Fruit fly (Drosophila melanogaster): ENCODE data around the gene Aladin.

Gene Aladin

dm6 chrX:9305735-9306134 is 32.5 kb downstream of the Aladin start:
- TF ChIP-seq Nf-YC (tag; optimal IDR thresholded peaks at IDR 0.05), result peak; percentile 95
- 0 out of 2 replicates have a peak, but pooled peaks have one; percentile 20 for TF ChIP-seq CG13287 (GFP tag; IDR thresholded peaks at IDR 0.05; ENCODE audit: partially characterized antibody)
- TF ChIP-seq Deaf1 (tag; optimal IDR thresholded peaks at IDR 0.05), result peak; percentile 63
- TF ChIP-seq unc-4 (GFP tag; IDR thresholded peaks at IDR 0.05; ENCODE audit: partially characterized antibody), result 0 out of 2 replicates have a peak, but pooled peaks have one; percentile 20
- TF ChIP-seq corto (GFP tag; optimal IDR thresholded peaks at IDR 0.05), result peak; percentile 13
- TF ChIP-seq Jarid2 (GFP tag; optimal IDR thresholded peaks at IDR 0.05), result peak; percentile 3
- TF ChIP-seq Rfx (GFP tag; IDR thresholded peaks at IDR 0.05), result no peak
- TF ChIP-seq nom (GFP tag; optimal IDR thresholded peaks at IDR 0.05), result peak; percentile 97
- TF ChIP-seq pb (GFP tag; optimal IDR thresholded peaks at IDR 0.05), result no peak
- TF ChIP-seq klu (GFP tag; IDR thresholded peaks at IDR 0.05), result no peak
- peak in 1 of 2 experiments; percentile 91 for TF ChIP-seq bsh (GFP tag; optimal IDR thresholded peaks at IDR 0.05)
- TF ChIP-seq lbe (GFP tag; optimal IDR thresholded peaks at IDR 0.05), result peak; percentile 8
- no peak for TF ChIP-seq CG14860 (GFP tag; IDR thresholded peaks at IDR 0.05; ENCODE audit: partially characterized antibody)
- 0 out of 4 replicates have a peak, but pooled peaks have one; percentile 16 for TF ChIP-seq chinmo (GFP tag; IDR thresholded peaks at IDR 0.05; ENCODE audit: partially characterized antibody)
- TF ChIP-seq Nf-YB (GFP tag; optimal IDR thresholded peaks at IDR 0.05), result peak; percentile 93
- no peak for TF ChIP-seq CG7271 (tag; optimal IDR thresholded peaks at IDR 0.05)
- peak; percentile 96 for TF ChIP-seq CG3163 (GFP tag; optimal IDR thresholded peaks at IDR 0.05)
- peak; percentile 98 for TF ChIP-seq Drgx (GFP tag; IDR thresholded peaks at IDR 0.05)
- no peak for TF ChIP-seq ATbp (GFP tag; optimal IDR thresholded peaks at IDR 0.05)
- peak; percentile 79 for TF ChIP-seq sqz (GFP tag; optimal IDR thresholded peaks at IDR 0.05)
- peak; percentile 82 to 98 for TF ChIP-seq Trl (optimal IDR thresholded peaks at IDR 0.05)
- no peak for TF ChIP-seq Trl (GFP tag; optimal IDR thresholded peaks at IDR 0.05)
- peak; percentile 34 for TF ChIP-seq yki (optimal IDR thresholded peaks at IDR 0.05)

DNA sequence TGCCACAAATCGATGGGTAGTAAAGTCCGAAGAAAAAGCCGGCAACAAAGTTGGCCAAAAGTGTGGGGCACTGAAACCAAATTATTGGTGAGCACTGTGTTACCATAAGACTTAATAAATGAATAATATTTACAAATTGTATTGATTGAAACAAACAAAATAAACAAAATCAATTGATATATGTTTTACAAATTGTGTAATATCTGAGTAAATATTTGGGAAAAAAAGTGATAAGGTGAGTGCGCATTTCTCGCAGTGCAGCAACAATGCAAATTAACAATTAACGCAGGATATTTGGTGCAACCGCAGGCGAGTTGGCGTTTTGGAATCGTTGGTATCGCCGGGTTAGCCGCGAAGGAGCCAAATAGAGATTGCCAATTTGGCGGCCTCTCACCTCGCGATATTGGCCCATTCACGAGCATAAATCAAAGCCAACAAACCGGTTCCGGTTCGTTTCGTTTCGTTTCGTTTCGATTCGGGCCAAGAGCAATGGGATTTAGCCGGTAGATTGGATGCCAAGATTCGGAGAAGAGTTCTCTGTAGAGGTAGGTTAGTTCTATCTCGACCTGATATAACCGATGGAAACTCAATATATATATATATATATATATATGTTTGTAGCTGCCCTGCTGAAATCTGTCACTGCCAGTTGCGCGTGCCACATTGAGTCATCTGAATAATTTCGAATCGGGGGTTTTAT is 36.9 kb downstream of the Aladin start:
- no peak for TF ChIP-seq YL-1 (GFP tag; optimal IDR thresholded peaks at IDR 0.05)
- TF ChIP-seq CTCF (GFP tag; optimal IDR thresholded peaks at IDR 0.05), result no peak
- no peak for TF ChIP-seq Ravus (GFP tag; IDR thresholded peaks at IDR 0.05)
- no peak for TF ChIP-seq Bdp1 (GFP tag; optimal IDR thresholded peaks at IDR 0.05)
- no peak for TF ChIP-seq Nf-YC (tag; optimal IDR thresholded peaks at IDR 0.05)
- no peak for TF ChIP-seq CG43689 (GFP tag; IDR thresholded peaks at IDR 0.05)
- no peak for TF ChIP-seq GATAe (GFP tag; conservative IDR thresholded peaks at IDR 0.05)
- TF ChIP-seq zfh2 (GFP tag; optimal IDR thresholded peaks at IDR 0.05), result no peak
- TF ChIP-seq CG13894 (tag; optimal IDR thresholded peaks at IDR 0.05), result peak; percentile 75
- no peak for TF ChIP-seq Aef1 (GFP tag; IDR thresholded peaks at IDR 0.05)
- TF ChIP-seq CG30020 (tag; optimal IDR thresholded peaks at IDR 0.05), result no peak
- TF ChIP-seq CG4424 (GFP tag; optimal IDR thresholded peaks at IDR 0.05), result no peak
- 0 out of 3 replicates have a peak, but pooled peaks have one; percentile 12 for TF ChIP-seq row (GFP tag; IDR thresholded peaks at IDR 0.05)
- no peak for TF ChIP-seq CG12942 (GFP tag; optimal IDR thresholded peaks at IDR 0.05)
- TF ChIP-seq shn (GFP tag; optimal IDR thresholded peaks at IDR 0.05), result no peak
- no peak for TF ChIP-seq Hr39 (optimal IDR thresholded peaks at IDR 0.05)
- TF ChIP-seq Ets65A (GFP tag), result peak; percentile 71
- peak; percentile 78 for TF ChIP-seq pfk (GFP tag; optimal IDR thresholded peaks at IDR 0.05)
- TF ChIP-seq Mrtf (GFP tag; IDR thresholded peaks at IDR 0.05), result no peak
- TF ChIP-seq H2.0 (GFP tag; IDR thresholded peaks at IDR 0.05), result no peak
- TF ChIP-seq cg (GFP tag; optimal IDR thresholded peaks at IDR 0.05), result no peak
- no peak for TF ChIP-seq CG17612 (GFP tag; IDR thresholded peaks at IDR 0.05)
- no peak for TF ChIP-seq CG6175 (GFP tag; IDR thresholded peaks at IDR 0.05)
- TF ChIP-seq ci (GFP tag; IDR thresholded peaks at IDR 0.05), result no peak
- TF ChIP-seq jigr1 (GFP tag; IDR thresholded peaks at IDR 0.05), result no peak
- TF ChIP-seq gem (tag; optimal IDR thresholded peaks at IDR 0.05), result peak; percentile 13
- TF ChIP-seq CG3838 (GFP tag; optimal IDR thresholded peaks at IDR 0.05), result no peak
- TF ChIP-seq stc (GFP tag; IDR thresholded peaks at IDR 0.05), result no peak
- no peak for TF ChIP-seq br (optimal IDR thresholded peaks at IDR 0.05)
- no peak for TF ChIP-seq org-1 (GFP tag; optimal IDR thresholded peaks at IDR 0.05)
- TF ChIP-seq Ptx1 (GFP tag; IDR thresholded peaks at IDR 0.05), result peak; percentile 43
